Fruit fly (Drosophila melanogaster) whole organism, wandering third instar larva: Measurements from ENCODE around the gene Sgt.

Source experiments
- Abd-B ChIP-seq: fragments of >200 bp; optimal IDR thresholded peaks from 2 replicates; lab custom pipeline; 2017; ENCODE audit warnings: missing biosample characterization, missing genetic modification characterization
- CG9705 ChIP-seq: fragments of 200-800 bp; sonication (Bioruptor generic); optimal IDR thresholded peaks from 2 replicates; lab custom pipeline; 2018; ENCODE audit warnings: missing biosample characterization, mild to moderate bottlenecking, missing genetic modification characterization
- CrebA ChIP-seq: fragments of 200-800 bp; sonication (Bioruptor generic); optimal IDR thresholded peaks from 2 replicates; lab custom pipeline; 2016; ENCODE audit warnings: missing biosample characterization, mild to moderate bottlenecking, missing genetic modification characterization, borderline replicate concordance
- Dfd ChIP-seq: fragments of >200 bp; optimal IDR thresholded peaks from 2 replicates; lab custom pipeline; 2017; ENCODE audit warnings: missing biosample characterization, missing genetic modification characterization
- Dif ChIP-seq: fragments of 200-275, 200-300 bp; sonication (Bioruptor generic); optimal IDR thresholded peaks from 2 replicates; lab custom pipeline; 2018; ENCODE audit warnings: missing biosample characterization, missing genetic modification characterization; ENCODE audit not compliant: partially characterized antibody
- GATAd ChIP-seq: sonication (Bioruptor generic); optimal IDR thresholded peaks from 2 replicates; lab custom pipeline; 2016; ENCODE audit warnings: missing biosample characterization, missing genetic modification characterization
- HLH106 ChIP-seq: fragments of 200-800 bp; optimal IDR thresholded peaks from 3 replicates; lab custom pipeline; 2019; ENCODE audit warnings: missing biosample characterization, mild to moderate bottlenecking, missing genetic modification characterization, moderate library complexity
- Hnf4 ChIP-seq: fragments of 200-800 bp; sonication (Bioruptor generic); optimal IDR thresholded peaks from 2 replicates; lab custom pipeline; 2016; ENCODE audit warnings: missing biosample characterization, mild to moderate bottlenecking, missing genetic modification characterization
- Hr78 ChIP-seq: fragments of >200 bp; optimal IDR thresholded peaks from 2 replicates; lab custom pipeline; 2017; ENCODE audit warnings: missing biosample characterization, missing genetic modification characterization
- Hr83 ChIP-seq: fragments of 200-300 bp; sonication (Bioruptor generic); optimal IDR thresholded peaks from 2 replicates; lab custom pipeline; 2016; ENCODE audit warnings: missing biosample characterization, mild to moderate bottlenecking, missing genetic modification characterization, moderate library complexity; ENCODE audit not compliant: poor library complexity, severe bottlenecking
- Jra ChIP-seq: sonication (Bioruptor generic); optimal IDR thresholded peaks from 2 replicates; lab custom pipeline; 2016; ENCODE audit warnings: missing biosample characterization, missing genetic modification characterization
- Mio ChIP-seq: sonication (Bioruptor generic); optimal IDR thresholded peaks from 2 replicates; lab custom pipeline; 2016; ENCODE audit warnings: missing biosample characterization, missing genetic modification characterization
- Myc ChIP-seq: fragments of >200 bp; optimal IDR thresholded peaks from 2 replicates; lab custom pipeline; 2017
- N ChIP-seq: fragments of >200 bp; optimal IDR thresholded peaks from 2 replicates; lab custom pipeline; 2018; ENCODE audit warnings: missing biosample characterization, missing external identifiers, missing genetic modification characterization
- OdsH ChIP-seq: fragments of 200-800 bp; sonication (Bioruptor generic); optimal IDR thresholded peaks from 2 replicates; lab custom pipeline; 2016; ENCODE audit warnings: missing biosample characterization, mild to moderate bottlenecking, missing genetic modification characterization
- Rel ChIP-seq, 2 experiments: fragments of 200-800 bp; sonication (Bioruptor generic) in 1 of 2; optimal IDR thresholded peaks; 2 replicates in 1 of 2; 3 replicates in 1 of 2; lab custom pipeline; 2016 to 2019; ENCODE audit warnings: mild to moderate bottlenecking in 2 of 2, missing biosample characterization in 2 of 2, missing genetic modification characterization in 2 of 2, moderate library complexity in 1 of 2
- Sp1 ChIP-seq: fragments of 200-800 bp; sonication (Bioruptor generic); optimal IDR thresholded peaks from 3 replicates; lab custom pipeline; 2019; ENCODE audit warnings: missing biosample characterization, mild to moderate bottlenecking, missing genetic modification characterization, moderate library complexity
- Vsx2 ChIP-seq: fragments of 200-300, 225-300 bp; sonication (Bioruptor generic); optimal IDR thresholded peaks from 2 replicates; lab custom pipeline; 2018; ENCODE audit warnings: missing biosample characterization, missing genetic modification characterization; ENCODE audit not compliant: partially characterized antibody
- br ChIP-seq: fragments of 200-800 bp; sonication (Bioruptor generic); optimal IDR thresholded peaks from 2 replicates; lab custom pipeline; 2016; ENCODE audit warnings: missing biosample characterization, missing genetic modification characterization
- brk ChIP-seq: fragments of 200-800 bp; sonication (Bioruptor generic); optimal IDR thresholded peaks from 2 replicates; lab custom pipeline; 2016; ENCODE audit warnings: missing biosample characterization, mild to moderate bottlenecking, missing genetic modification characterization
- dl ChIP-seq, 2 experiments: fragments of 175-275, 200-275 bp in 1 of 2; fragments of 200-275 bp in 1 of 2; sonication (Bioruptor generic); optimal IDR thresholded peaks; lab custom pipeline; 2018; ENCODE audit warnings: mild to moderate bottlenecking in 2 of 2, missing biosample characterization in 2 of 2, missing genetic modification characterization in 2 of 2, moderate library complexity in 2 of 2; ENCODE audit not compliant: partially characterized antibody in 2 of 2, insufficient read depth in 1 of 2
- dmrt93B ChIP-seq: fragments of 200-800 bp; sonication (Bioruptor generic); optimal IDR thresholded peaks from 2 replicates; lab custom pipeline; 2018; ENCODE audit warnings: missing biosample characterization, mild to moderate bottlenecking, missing genetic modification characterization
- dsf ChIP-seq: sonication (Bioruptor generic); optimal IDR thresholded peaks from 2 replicates; lab custom pipeline; 2016; ENCODE audit warnings: missing biosample characterization, missing genetic modification characterization, borderline replicate concordance
- ey ChIP-seq: fragments of 200-800 bp; sonication (Bioruptor generic); optimal IDR thresholded peaks from 2 replicates; lab custom pipeline; 2016; ENCODE audit warnings: missing biosample characterization, missing genetic modification characterization
- foxo ChIP-seq, 2 experiments: fragments of 200-800 bp; sonication (Bioruptor generic); optimal IDR thresholded peaks; 2 replicates in 1 of 2; 3 replicates in 1 of 2; lab custom pipeline; 2016 to 2017; ENCODE audit warnings: missing biosample characterization in 2 of 2, missing genetic modification characterization in 2 of 2
- fru ChIP-seq: fragments of 200-800 bp; sonication (Bioruptor generic); optimal IDR thresholded peaks from 3 replicates; lab custom pipeline; 2016; ENCODE audit warnings: missing biosample characterization, mild to moderate bottlenecking, missing genetic modification characterization
- h ChIP-seq: fragments of 200-800 bp; sonication (Bioruptor generic); optimal IDR thresholded peaks from 3 replicates; lab custom pipeline; 2016; ENCODE audit warnings: missing biosample characterization, mild to moderate bottlenecking, missing genetic modification characterization
- jim ChIP-seq: fragments of 175-275, 200-325 bp; sonication (Bioruptor generic); optimal IDR thresholded peaks from 2 replicates; lab custom pipeline; 2016; ENCODE audit warnings: missing biosample characterization, mild to moderate bottlenecking, missing genetic modification characterization
- lola ChIP-seq: fragments of >200 bp; optimal IDR thresholded peaks from 2 replicates; lab custom pipeline; 2017; ENCODE audit warnings: missing biosample characterization, missing genetic modification characterization
- pan ChIP-seq: fragments of >200 bp; optimal IDR thresholded peaks from 2 replicates; lab custom pipeline; 2017
- psq ChIP-seq: fragments of 200-800 bp; sonication (Bioruptor generic); optimal IDR thresholded peaks from 3 replicates; lab custom pipeline; 2017; ENCODE audit warnings: missing biosample characterization, mild to moderate bottlenecking, missing genetic modification characterization, moderate library complexity
- rgr ChIP-seq: fragments of 200-800 bp; sonication (Bioruptor generic); optimal IDR thresholded peaks from 3 replicates; lab custom pipeline; 2016; ENCODE audit warnings: missing biosample characterization, mild to moderate bottlenecking, missing genetic modification characterization
- sage ChIP-seq: fragments of 200-800 bp; sonication (Bioruptor generic); optimal IDR thresholded peaks from 2 replicates; lab custom pipeline; 2016; ENCODE audit warnings: missing biosample characterization, mild to moderate bottlenecking, missing genetic modification characterization
- sv ChIP-seq: fragments of 200-800 bp; sonication (Bioruptor generic); optimal IDR thresholded peaks from 3 replicates; lab custom pipeline; 2016; ENCODE audit warnings: missing biosample characterization, missing genetic modification characterization
- usp ChIP-seq: fragments of >200 bp; optimal IDR thresholded peaks from 2 replicates; lab custom pipeline; 2017; ENCODE audit warnings: missing biosample characterization, missing genetic modification characterization
- woc ChIP-seq: sonication (Bioruptor generic); optimal IDR thresholded peaks from 2 replicates; lab custom pipeline; 2016; ENCODE audit warnings: missing biosample characterization, mild to moderate bottlenecking, missing genetic modification characterization

Sgt gene

DNA sequence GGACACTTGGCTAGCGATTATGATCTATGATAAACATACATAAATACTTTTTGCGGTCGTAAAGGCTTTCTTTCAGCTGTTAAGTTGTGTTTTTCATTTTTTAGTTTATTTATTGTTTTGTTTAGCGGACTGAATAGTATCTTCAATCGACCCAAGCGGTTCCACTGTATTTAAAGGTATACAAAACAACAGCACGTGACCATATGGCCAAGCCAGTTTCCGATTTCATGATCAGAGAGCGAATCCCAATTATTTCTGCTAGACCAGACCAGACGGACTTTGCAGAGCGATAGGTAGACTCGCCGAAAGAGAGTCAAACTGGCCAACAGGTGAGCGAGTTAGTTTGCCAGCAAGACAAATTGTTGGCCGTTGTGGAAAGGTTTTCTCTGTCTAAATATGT lies at the start of gene Sgt:
Gene Sgt, plus strand, starts transcription at position 80 of the 400 bp plus-strand sequence.
- no peak for TF ChIP-seq h (GFP tag; lab: Kevin White, UChicago)
- no peak for TF ChIP-seq brk (GFP tag; lab: Kevin White, UChicago)
- peak; percentile 22 for TF ChIP-seq Dif
- no peak for TF ChIP-seq GATAd (GFP tag; lab: Kevin White, UChicago)

DNA sequence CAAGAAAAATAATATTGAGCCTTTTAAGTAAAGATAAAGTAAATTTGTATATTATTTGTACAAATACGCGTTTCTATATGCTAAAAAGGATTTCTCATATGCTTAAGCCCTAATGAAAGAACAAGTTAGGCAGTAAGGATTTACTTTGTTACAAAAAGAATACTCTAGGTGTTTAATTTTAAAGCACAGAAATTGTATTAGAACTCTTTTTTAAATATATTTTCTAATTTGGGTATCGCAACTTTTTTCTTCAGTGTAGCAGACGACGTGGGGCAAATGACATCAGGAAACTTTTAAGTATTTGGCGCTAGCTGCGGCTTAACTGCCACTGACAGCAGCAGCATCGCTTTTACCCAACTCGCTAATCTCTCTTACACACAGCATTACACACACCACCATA lies 49.3 kb upstream of the Sgt start:
- TF ChIP-seq CG9705 (GFP tag; lab: Kevin White, UChicago) (no peak), fru (GFP tag; lab: Kevin White, UChicago) (no peak), Hr78 (GFP tag; lab: Kevin White, UChicago) (no peak)

dm6 chr2L:17425005-17425404 lies 46.4 kb upstream of the Sgt start:
- no peak for TF ChIP-seq dmrt93B (GFP tag; lab: Kevin White, UChicago)
- no peak for TF ChIP-seq brk (GFP tag; lab: Kevin White, UChicago)
- TF ChIP-seq OdsH (GFP tag; lab: Kevin White, UChicago), result no peak
- TF ChIP-seq br (GFP tag; lab: Kevin White, UChicago), result no peak
- TF ChIP-seq CG9705 (GFP tag; lab: Kevin White, UChicago), result no peak
- no peak for TF ChIP-seq usp
- TF ChIP-seq Rel (GFP tag; optimal IDR thresholded peaks at IDR 0.05; lab: Kevin White, UChicago), result no peak
- no peak for TF ChIP-seq Rel (tag; optimal IDR thresholded peaks at IDR 0.05; lab: Kevin White, UChicago)
- no peak for TF ChIP-seq dsf (GFP tag; lab: Kevin White, UChicago)
- no peak for TF ChIP-seq CrebA (GFP tag; lab: Kevin White, UChicago)
- no peak for TF ChIP-seq ey (GFP tag; lab: Kevin White, UChicago)
- no peak for TF ChIP-seq Hr83 (GFP tag; lab: Kevin White, UChicago)
- TF ChIP-seq, all 38 proteins: peak for 0

DNA sequence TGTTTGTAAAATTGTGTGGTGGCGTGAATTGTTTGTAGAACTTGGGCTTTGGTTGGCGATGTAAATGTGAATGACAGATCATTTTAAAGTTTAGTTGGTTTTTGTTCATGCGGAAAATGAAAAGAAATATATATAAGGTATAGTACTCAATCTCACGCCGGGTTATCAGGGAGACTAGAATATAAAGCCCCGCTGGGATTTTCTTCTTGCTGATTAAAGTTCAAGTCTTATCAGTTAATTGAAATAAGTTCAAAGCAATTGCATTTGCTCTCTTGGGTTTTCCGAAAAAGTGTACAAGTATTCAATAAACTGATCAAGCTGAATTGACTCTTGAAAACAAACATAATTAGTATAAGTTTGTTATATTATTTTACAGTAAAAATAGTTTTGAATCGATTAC lies 46.0 kb upstream of the Sgt start:
- TF ChIP-seq Rel (GFP tag; optimal IDR thresholded peaks at IDR 0.05; lab: Kevin White, UChicago) (no peak), Rel (tag; optimal IDR thresholded peaks at IDR 0.05; lab: Kevin White, UChicago) (peak; percentile 84), sage (GFP tag; lab: Kevin White, UChicago) (no peak)

DNA sequence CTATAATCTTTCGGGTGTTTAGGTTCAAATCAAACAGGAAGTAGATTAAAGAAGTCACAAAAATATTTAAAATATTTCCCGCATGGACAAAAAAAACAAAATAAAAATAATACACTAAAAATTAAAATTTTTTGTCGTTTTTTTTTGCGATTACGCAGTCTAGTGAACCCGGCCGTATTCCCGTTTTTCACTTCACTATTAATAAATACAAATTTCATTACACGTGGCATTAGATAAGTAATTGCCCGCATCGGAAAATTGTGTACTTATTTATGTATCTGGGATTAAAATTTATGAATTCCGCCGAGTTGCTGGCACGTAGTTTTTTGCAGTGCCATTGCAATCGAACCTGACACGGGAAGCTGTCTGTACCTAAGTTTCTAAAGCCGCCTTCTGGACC lies 44.2 kb upstream of the Sgt start:
- TF ChIP-seq fru (GFP tag; lab: Kevin White, UChicago) (peak; percentile 1), foxo (GFP tag; optimal IDR thresholded peaks at IDR 0.05; lab: Kevin White, UChicago) (peak in 1 of 2 experiments; percentile 3), ey (GFP tag; lab: Kevin White, UChicago) (peak; percentile 8), br (GFP tag; lab: Kevin White, UChicago) (no peak)
- TF ChIP-seq, all 38 proteins: peak for 3

- TF ChIP-seq CrebA (GFP tag; lab: Kevin White, UChicago) (peak; percentile 50), jim (no peak), woc (GFP tag; lab: Kevin White, UChicago) (no peak), dmrt93B (GFP tag; lab: Kevin White, UChicago) (no peak), Jra (GFP tag; lab: Kevin White, UChicago) (no peak), Dif (peak; percentile 93), pan (lab: Kevin White, UChicago) (no peak), Mio (GFP tag; lab: Kevin White, UChicago) (no peak), psq (GFP tag; lab: Kevin White, UChicago) (peak; percentile 24), N (GFP tag; lab: Kevin White, UChicago) (no peak), Hnf4 (GFP tag; lab: Kevin White, UChicago) (peak; percentile 39), lola (GFP tag; lab: Kevin White, UChicago) (no peak), foxo (GFP tag; optimal IDR thresholded peaks at IDR 0.05; lab: Kevin White, UChicago) (peak in 1 of 2 experiments; percentile 8), Hr78 (GFP tag; lab: Kevin White, UChicago) (no peak), ey (GFP tag; lab: Kevin White, UChicago) (no peak), dl (GFP tag; optimal IDR thresholded peaks at IDR 0.05; lab: Kevin White, UChicago; ENCODE audit: insufficient read depth in 1 of 2, partially characterized antibody in 2 of 2) (peak; percentile 78 to 83), rgr (GFP tag; lab: Kevin White, UChicago) (peak; percentile 33), Abd-B (GFP tag; lab: Kevin White, UChicago) (no peak), Dfd (GFP tag; lab: Kevin White, UChicago) (no peak), HLH106 (tag; lab: Kevin White, UChicago) (no peak), sv (GFP tag; lab: Kevin White, UChicago) (no peak), Vsx2 (GFP tag; lab: Kevin White, UChicago) (no peak), Sp1 (GFP tag; lab: Kevin White, UChicago) (peak; percentile 20), GATAd (GFP tag; lab: Kevin White, UChicago) (no peak), Rel (GFP tag; optimal IDR thresholded peaks at IDR 0.05; lab: Kevin White, UChicago) (peak; percentile 41), Rel (tag; optimal IDR thresholded peaks at IDR 0.05; lab: Kevin White, UChicago) (peak; percentile 61), Hr83 (GFP tag; lab: Kevin White, UChicago) (no peak), CG9705 (GFP tag; lab: Kevin White, UChicago) (no peak), h (GFP tag; lab: Kevin White, UChicago) (peak; percentile 86), dsf (GFP tag; lab: Kevin White, UChicago) (no peak), Myc (lab: Kevin White, UChicago) (no peak)
These were observed 43.4 kb upstream of the Sgt start for dm6 chr2L:17427929-17428456.
